Worm (Caenorhabditis elegans): ENCODE results near the gene srh-78.

DNA sequence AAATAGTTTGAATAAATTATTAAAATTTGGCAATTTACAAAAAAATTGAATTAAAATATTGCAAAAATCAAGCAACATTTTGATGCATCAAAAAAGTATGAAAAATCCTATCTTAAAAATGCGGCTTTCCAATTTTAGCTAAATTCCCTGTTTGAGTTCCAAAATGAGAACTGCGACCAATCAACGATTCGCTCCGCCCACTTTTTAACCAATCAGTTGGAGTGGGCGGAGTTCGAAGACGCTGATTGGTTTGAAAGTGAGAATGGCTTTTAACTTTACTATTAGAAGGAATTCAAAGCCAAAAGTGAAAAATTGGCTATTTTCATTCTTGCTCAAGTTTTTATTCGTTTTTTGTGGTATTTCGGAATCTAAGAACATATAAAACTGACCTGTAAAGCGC lies 30.6 kb downstream of the srh-78 start:
- no peak for TF ChIP-seq flt-1 (GFP tag; IDR thresholded peaks at IDR 0.05)
- no peak for TF ChIP-seq F13C5.2 (tag; optimal IDR thresholded peaks at IDR 0.05)
- no peak for TF ChIP-seq tra-4 (tag; optimal IDR thresholded peaks at IDR 0.05)
- TF ChIP-seq B0310.2 (tag; optimal IDR thresholded peaks at IDR 0.05), result no peak

All from whole organism, early embryonic.